Fruit fly (Drosophila melanogaster) whole organism, adult: ENCODE results near the gene pros.

Experiments used
- CG12768 ChIP-seq: fragments of 200-800 bp; sonication (Bioruptor generic); optimal IDR thresholded peaks from 2 replicates; lab custom pipeline; 2017; ENCODE audit warnings: missing biosample characterization, missing genetic modification characterization, mild to moderate bottlenecking, moderate library complexity, missing genetic modification reagents
- CG1620 ChIP-seq: fragments of 200-800 bp; sonication (Bioruptor generic); optimal IDR thresholded peaks from 2 replicates; lab custom pipeline; 2016; ENCODE audit warnings: missing biosample characterization, missing genetic modification characterization
- CG5204 ChIP-seq: fragments of 200-800 bp; sonication (Bioruptor generic); optimal IDR thresholded peaks from 2 replicates; lab custom pipeline; 2016; ENCODE audit warnings: missing biosample characterization, missing genetic modification characterization
- CG7101 ChIP-seq: fragments of 200-800 bp; sonication (Bioruptor generic); optimal IDR thresholded peaks from 2 replicates; lab custom pipeline; 2018; ENCODE audit warnings: missing biosample characterization, mild to moderate bottlenecking, missing genetic modification characterization, moderate library complexity
- Hr96 ChIP-seq: fragments of 200-800 bp; sonication (Bioruptor generic); optimal IDR thresholded peaks from 2 replicates; lab custom pipeline; 2016; ENCODE audit warnings: missing biosample characterization, missing genetic modification characterization
- Mnt ChIP-seq: fragments of 200-800 bp; sonication (Bioruptor generic); optimal IDR thresholded peaks from 2 replicates; lab custom pipeline; 2016; ENCODE audit warnings: missing biosample characterization, mild to moderate bottlenecking, missing genetic modification characterization
- cic ChIP-seq: fragments of 200-800 bp; sonication (Bioruptor generic); optimal IDR thresholded peaks from 2 replicates; lab custom pipeline; 2017; ENCODE audit warnings: missing biosample characterization, mild to moderate bottlenecking, missing genetic modification characterization, moderate library complexity
- kay ChIP-seq: fragments of 200-800 bp; sonication (Bioruptor generic); peaks from one replicate; lab custom pipeline; 2016; ENCODE audit warnings: missing biosample characterization, missing genetic modification characterization, borderline replicate concordance
- ovo ChIP-seq: fragments of 200-800 bp; sonication (Bioruptor generic); optimal IDR thresholded peaks from 2 replicates; lab custom pipeline; 2016; ENCODE audit warnings: missing biosample characterization, missing genetic modification characterization
- tj ChIP-seq: fragments of 200-800 bp; sonication (Bioruptor generic); optimal IDR thresholded peaks from 3 replicates; lab custom pipeline; 2017; ENCODE audit warnings: missing biosample characterization, mild to moderate bottlenecking, missing genetic modification characterization, moderate library complexity
- toe ChIP-seq: fragments of 200-800 bp; sonication (Bioruptor generic); optimal IDR thresholded peaks from 2 replicates; lab custom pipeline; 2016; ENCODE audit warnings: missing biosample characterization, missing genetic modification characterization

- TF ChIP-seq cic (GFP tag; lab: Kevin White, UChicago): no peak
- no peak for TF ChIP-seq CG7101
- no peak for TF ChIP-seq CG5204 (GFP tag; lab: Kevin White, UChicago)
- TF ChIP-seq ovo (GFP tag; lab: Kevin White, UChicago): no peak
- no peak for TF ChIP-seq toe (GFP tag; lab: Kevin White, UChicago)
- TF ChIP-seq kay: no peak
- TF ChIP-seq CG12768: no peak
- TF ChIP-seq Hr96 (GFP tag; lab: Kevin White, UChicago): no peak
- TF ChIP-seq CG1620 (GFP tag; lab: Kevin White, UChicago): no peak
- TF ChIP-seq tj (GFP tag; lab: Kevin White, UChicago): no peak
- TF ChIP-seq Mnt: no peak
These were observed 11.6 kb upstream of the pros start for dm6 chr3R:11316667-11317066.
